Fruit fly (Drosophila melanogaster) whole organism, embryonic: ENCODE data around the gene Rdh.

Experiments
- Awh ChIP-seq: fragments of 200-800 bp; sonication (Bioruptor generic); IDR thresholded peaks from 2 replicates; pipeline ENCODE4, ENCODE4 v1.3.6; 2022; ENCODE audit warnings: missing biosample characterization, missing genetic modification characterization
- Bgb ChIP-seq: fragments of 200-800 bp; sonication (Bioruptor generic); IDR thresholded peaks from 2 replicates; pipeline ENCODE4 v1.3.6; 2022; ENCODE audit warnings: missing biosample characterization, missing genetic modification characterization; ENCODE audit not compliant: partially characterized antibody
- CG10431 ChIP-seq: fragments of 200-800 bp; sonication (Bioruptor generic); optimal IDR thresholded peaks from 3 replicates; lab custom pipeline; 2018; ENCODE audit warnings: missing biosample characterization, mild to moderate bottlenecking, missing genetic modification characterization
- CG10979 ChIP-seq: fragments of 200-800 bp; sonication (Bioruptor generic); optimal IDR thresholded peaks from 2 replicates; lab custom pipeline; 2018; ENCODE audit warnings: missing biosample characterization, mild to moderate bottlenecking, missing genetic modification characterization, moderate library complexity
- CG11085 ChIP-seq: fragments of 200-800 bp; sonication (Bioruptor generic); IDR thresholded peaks from 2 replicates; pipeline ENCODE4 v1.3.6; 2022; ENCODE audit warnings: missing biosample characterization, missing genetic modification characterization
- CG11247 ChIP-seq: fragments of 200-800 bp; sonication (Bioruptor generic); IDR thresholded peaks from 2 replicates; pipeline ENCODE4 v1.3.6; 2022; ENCODE audit warnings: missing biosample characterization, missing genetic modification characterization
- CG12219 ChIP-seq: fragments of 200-800 bp; sonication (Bioruptor generic); optimal IDR thresholded peaks from 3 replicates; lab custom pipeline; 2018; ENCODE audit warnings: missing biosample characterization, mild to moderate bottlenecking, missing genetic modification characterization
- CG12942 ChIP-seq: fragments of 200-800 bp; sonication (Bioruptor generic); optimal IDR thresholded peaks from 3 replicates; lab custom pipeline; 2016; ENCODE audit warnings: missing biosample characterization, missing genetic modification characterization
- CG13287 ChIP-seq: fragments of 200-800 bp; sonication (Bioruptor generic); IDR thresholded peaks from 2 replicates; pipeline ENCODE4 v1.3.6; 2022; ENCODE audit warnings: missing biosample characterization, missing genetic modification characterization; ENCODE audit not compliant: partially characterized antibody
- CG13296 ChIP-seq: fragments of 200-800 bp; sonication (Bioruptor generic); optimal IDR thresholded peaks from 3 replicates; lab custom pipeline; 2018; ENCODE audit warnings: missing biosample characterization, mild to moderate bottlenecking, missing genetic modification characterization
- CG15514 ChIP-seq: fragments of 200-800 bp; sonication (Bioruptor generic); optimal IDR thresholded peaks from 3 replicates; lab custom pipeline; 2017; ENCODE audit warnings: missing biosample characterization, missing genetic modification characterization, mild to moderate bottlenecking, moderate library complexity, missing genetic modification reagents
- CG1602 ChIP-seq: fragments of 200-800 bp; sonication (Bioruptor generic); optimal IDR thresholded peaks from 3 replicates; lab custom pipeline; 2016; ENCODE audit warnings: missing biosample characterization, missing genetic modification characterization
- CG18011 ChIP-seq: fragments of 200-800 bp; sonication (Bioruptor generic); optimal IDR thresholded peaks from 2 replicates; lab custom pipeline; 2017; ENCODE audit warnings: missing biosample characterization, missing genetic modification characterization, mild to moderate bottlenecking, moderate library complexity, missing genotype
- CG2129 ChIP-seq: fragments of 200-800 bp; sonication (Bioruptor generic); IDR thresholded peaks from 2 replicates; pipeline ENCODE4 v1.3.6; 2022; ENCODE audit warnings: missing biosample characterization, missing genetic modification characterization; ENCODE audit not compliant: partially characterized antibody
- CG30403 ChIP-seq: fragments of 200-800 bp; sonication (Bioruptor generic); optimal IDR thresholded peaks from 3 replicates; lab custom pipeline; 2016; ENCODE audit warnings: missing biosample characterization, missing genetic modification characterization
- CG30431 ChIP-seq: fragments of 200-800 bp; sonication (Bioruptor generic); optimal IDR thresholded peaks from 2 replicates; lab custom pipeline; 2017; ENCODE audit warnings: missing biosample characterization, missing genetic modification characterization
- CG32532 ChIP-seq: fragments of 200-800 bp; sonication (Bioruptor generic); IDR thresholded peaks from 2 replicates; pipeline ENCODE4 v1.3.6; 2022; ENCODE audit warnings: missing biosample characterization, missing genetic modification characterization
- CG34422 ChIP-seq: fragments of 200-800 bp; sonication (Bioruptor generic); IDR thresholded peaks from 3 replicates; pipeline ENCODE4 v1.3.6; 2022; ENCODE audit warnings: missing biosample characterization, missing genetic modification characterization
- CG3838 ChIP-seq: fragments of 200-800 bp; sonication (Bioruptor generic); optimal IDR thresholded peaks from 3 replicates; lab custom pipeline; 2016; ENCODE audit warnings: missing biosample characterization, missing genetic modification characterization
- CG3847 ChIP-seq: fragments of 200-800 bp; sonication (Bioruptor generic); IDR thresholded peaks from 2 replicates; pipeline ENCODE4 v1.3.6; 2022; ENCODE audit warnings: missing biosample characterization, missing genetic modification characterization
- CG5953 ChIP-seq: fragments of 200-800 bp; sonication (Bioruptor generic); IDR thresholded peaks from 2 replicates; pipeline ENCODE4 v1.3.6; 2022; ENCODE audit warnings: missing biosample characterization, missing genetic modification characterization
- CG6175 ChIP-seq: fragments of 200-800 bp; sonication (Bioruptor generic); IDR thresholded peaks from 3 replicates; pipeline ENCODE4 v1.3.6; 2022; ENCODE audit warnings: missing biosample characterization, missing genetic modification characterization
- CG6791 ChIP-seq: fragments of 200-800 bp; sonication (Bioruptor generic); IDR thresholded peaks from 3 replicates; pipeline ENCODE4 v1.3.6; 2022; ENCODE audit warnings: missing biosample characterization, missing genetic modification characterization; ENCODE audit not compliant: partially characterized antibody
- CG7963 ChIP-seq: fragments of 200-800 bp; sonication (Bioruptor generic); IDR thresholded peaks from 3 replicates; pipeline ENCODE4 v1.3.6; 2022; ENCODE audit warnings: missing biosample characterization, missing genetic modification characterization; ENCODE audit not compliant: partially characterized antibody
- CG9817 ChIP-seq: fragments of 200-800 bp; sonication (Bioruptor generic); optimal IDR thresholded peaks from 2 replicates; lab custom pipeline; 2018; ENCODE audit warnings: missing biosample characterization, mild to moderate bottlenecking, missing genetic modification characterization, moderate library complexity
- Camta ChIP-seq: fragments of 200-800 bp; sonication (Bioruptor generic); optimal IDR thresholded peaks from 2 replicates; lab custom pipeline; 2016; ENCODE audit warnings: missing biosample characterization, missing genetic modification characterization
- E2f2 ChIP-seq: fragments of 200-800 bp; sonication (Bioruptor generic); IDR thresholded peaks from 2 replicates; pipeline ENCODE4 v1.3.6; 2022; ENCODE audit warnings: missing biosample characterization, missing genetic modification characterization
- HmgD ChIP-seq: fragments of 200-800 bp; sonication (Bioruptor generic); optimal IDR thresholded peaks from 3 replicates; lab custom pipeline; 2016; ENCODE audit warnings: missing biosample characterization, missing genetic modification characterization
- Lim3 ChIP-seq: fragments of 200-800 bp; sonication (Bioruptor generic); IDR thresholded peaks from 2 replicates; pipeline ENCODE4 v1.3.6; 2022; ENCODE audit warnings: missing biosample characterization, missing genetic modification characterization
- MESR4 ChIP-seq: fragments of 200-800 bp; sonication (Bioruptor generic); optimal IDR thresholded peaks from 2 replicates; lab custom pipeline; 2018; ENCODE audit warnings: missing biosample characterization, mild to moderate bottlenecking, missing genetic modification characterization, moderate library complexity
- Spps ChIP-seq: fragments of 200-800 bp; sonication (Bioruptor generic); optimal IDR thresholded peaks from 2 replicates; lab custom pipeline; 2018; ENCODE audit warnings: missing biosample characterization, mild to moderate bottlenecking, missing genetic modification characterization
- Sry-β ChIP-seq: fragments of 200-800 bp; sonication (Bioruptor generic); optimal IDR thresholded peaks from 2 replicates; lab custom pipeline; 2018; ENCODE audit warnings: missing biosample characterization, mild to moderate bottlenecking, missing genetic modification characterization, moderate library complexity
- cad ChIP-seq: fragments of >200 bp; optimal IDR thresholded peaks from 2 replicates; lab custom pipeline; 2017; ENCODE audit warnings: missing biosample characterization, missing genetic modification characterization
- chm ChIP-seq: fragments of 200-800 bp; sonication (Bioruptor generic); IDR thresholded peaks from 2 replicates; pipeline ENCODE4 v1.3.6; 2022; ENCODE audit warnings: missing biosample characterization, missing genetic modification characterization
- dan ChIP-seq: fragments of 200-800 bp; sonication (Bioruptor generic); IDR thresholded peaks from 2 replicates; pipeline ENCODE4 v1.3.6; 2022; ENCODE audit warnings: missing biosample characterization, missing genetic modification characterization
- ewg ChIP-seq: fragments of 200-800 bp; sonication (Bioruptor generic); optimal IDR thresholded peaks from 3 replicates; lab custom pipeline; 2017; ENCODE audit warnings: mild to moderate bottlenecking, missing biosample characterization, missing genetic modification reagents, missing genetic modification characterization
- eyg ChIP-seq: fragments of 200-800 bp; sonication (Bioruptor generic); optimal IDR thresholded peaks from 3 replicates; lab custom pipeline; 2016; ENCODE audit warnings: missing biosample characterization, missing genetic modification characterization
- fd102C ChIP-seq: fragments of 200-800 bp; sonication (Bioruptor generic); optimal IDR thresholded peaks from 2 replicates; lab custom pipeline; 2018; ENCODE audit warnings: missing biosample characterization, mild to moderate bottlenecking, missing genetic modification characterization, moderate library complexity
- ftz-f1 ChIP-seq: fragments of 200-800 bp; sonication (Bioruptor generic); optimal IDR thresholded peaks from 2 replicates; lab custom pipeline; 2016; ENCODE audit warnings: missing biosample characterization, missing genetic modification characterization
- her ChIP-seq: fragments of 200-800 bp; sonication (Bioruptor generic); optimal IDR thresholded peaks from 2 replicates; lab custom pipeline; 2016; ENCODE audit warnings: missing biosample characterization, missing genetic modification characterization
- ken ChIP-seq: fragments of 200-800 bp; sonication (Bioruptor generic); IDR thresholded peaks from 3 replicates; pipeline ENCODE4 v1.3.6; 2022; ENCODE audit warnings: missing biosample characterization, missing genetic modification characterization
- nom ChIP-seq: fragments of 200-800 bp; sonication (Bioruptor generic); optimal IDR thresholded peaks from 2 replicates; lab custom pipeline; 2017; ENCODE audit warnings: missing biosample characterization, missing genetic modification characterization, mild to moderate bottlenecking, moderate library complexity, missing genetic modification reagents
- repo ChIP-seq: fragments of 200-800 bp; sonication (Bioruptor generic); optimal IDR thresholded peaks from 2 replicates; lab custom pipeline; 2016; ENCODE audit warnings: missing biosample characterization, missing genetic modification characterization
- ro ChIP-seq: fragments of 200-800 bp; sonication (Bioruptor generic); IDR thresholded peaks from 2 replicates; pipeline ENCODE4 v1.3.6; 2022; ENCODE audit warnings: missing biosample characterization, missing genetic modification characterization
- scrt ChIP-seq: fragments of 200-800 bp; sonication (Bioruptor generic); optimal IDR thresholded peaks from 2 replicates; lab custom pipeline; 2018; ENCODE audit warnings: missing biosample characterization, mild to moderate bottlenecking, missing genetic modification characterization, moderate library complexity
- sob ChIP-seq: fragments of 200-800 bp; sonication (Bioruptor generic); IDR thresholded peaks from 2 replicates; pipeline ENCODE4 v1.3.6; 2022; ENCODE audit warnings: missing biosample characterization, missing genetic modification characterization
- tll ChIP-seq, 2 experiments: fragments of 200-800 bp in 1 of 2; fragments of >200 bp in 1 of 2; sonication (Bioruptor generic) in 1 of 2; optimal IDR thresholded peaks; 2 replicates each; lab custom pipeline; 2017 to 2019; ENCODE audit warnings: missing biosample characterization in 2 of 2, missing genetic modification characterization in 2 of 2, mild to moderate bottlenecking in 1 of 2, moderate library complexity in 1 of 2
- trem ChIP-seq: fragments of 200-800 bp; optimal IDR thresholded peaks from 3 replicates; lab custom pipeline; 2019; ENCODE audit warnings: missing biosample characterization, mild to moderate bottlenecking, missing genetic modification characterization, moderate library complexity
- ttk ChIP-seq: fragments of 200-800 bp; sonication (Bioruptor generic); IDR thresholded peaks from 2 replicates; pipeline ENCODE4 v2.1.2; 2022; ENCODE audit warnings: missing biosample characterization, missing genetic modification characterization

The Rdh gene

dm6 chr3L:3862504-3863380 lies 37.5 kb downstream of the Rdh start (continued):
- no peak for TF ChIP-seq CG6791 (GFP tag; lab: Robert Waterston, UW)
- peak; percentile 69 for TF ChIP-seq trem (tag; lab: Kevin White, UChicago)
- no peak for TF ChIP-seq ftz-f1 (GFP tag; lab: Kevin White, UChicago)
- TF ChIP-seq CG12942 (GFP tag; lab: Kevin White, UChicago) = peak; percentile 11
- TF ChIP-seq E2f2 (GFP tag; lab: Robert Waterston, UW) = no peak
- no peak for TF ChIP-seq CG13287 (GFP tag; lab: Robert Waterston, UW)
- no peak for TF ChIP-seq her
- no peak for TF ChIP-seq Sry-β (GFP tag; lab: Kevin White, UChicago)
- peak; percentile 71; the same call in 1 of the 2 replicates for TF ChIP-seq chm (GFP tag; lab: Robert Waterston, UW)
- TF ChIP-seq dan (GFP tag; lab: Robert Waterston, UW) = no peak
- no peak for TF ChIP-seq cad (GFP tag; lab: Kevin White, UChicago)
- TF ChIP-seq sob (GFP tag; lab: Robert Waterston, UW) = no peak; the same call in 1 of the 2 replicates
- TF ChIP-seq CG18011 (GFP tag; lab: Kevin White, UChicago) = no peak
- no peak for TF ChIP-seq CG13296 (GFP tag; lab: Kevin White, UChicago)
- no peak for TF ChIP-seq eyg
- peak; percentile 60 for TF ChIP-seq CG12219 (GFP tag; lab: Kevin White, UChicago)
- no peak for TF ChIP-seq tll (GFP tag; optimal IDR thresholded peaks at IDR 0.05; lab: Kevin White, UChicago)
- TF ChIP-seq CG6175 = peak; percentile 42; the same call in 1 of the 3 replicates
- peak; percentile 48; the same call in 1 of the 2 replicates for TF ChIP-seq ttk (GFP tag; lab: Robert Waterston, UW)
- TF ChIP-seq CG15514 = no peak
- TF ChIP-seq ro = no peak
- no peak for TF ChIP-seq CG32532 (GFP tag; lab: Robert Waterston, UW)
- TF ChIP-seq CG11247 (GFP tag; lab: Robert Waterston, UW) = no peak
- peak; percentile 1 for TF ChIP-seq Spps (tag; lab: Kevin White, UChicago)
- TF ChIP-seq Awh = peak; percentile 84
- no peak for TF ChIP-seq Lim3 (GFP tag; lab: Robert Waterston, UW)
- TF ChIP-seq nom (GFP tag; lab: Kevin White, UChicago) = no peak
- peak; percentile 83 for TF ChIP-seq CG1602 (GFP tag; lab: Kevin White, UChicago)
- no peak for TF ChIP-seq CG5953 (GFP tag; lab: Robert Waterston, UW)
- no peak for TF ChIP-seq CG3838 (GFP tag; lab: Kevin White, UChicago)
- TF ChIP-seq CG9817 = no peak
- TF ChIP-seq CG30403 (GFP tag; lab: Kevin White, UChicago) = peak; percentile 35
- TF ChIP-seq CG10431 (GFP tag; lab: Kevin White, UChicago) = no peak
- no peak for TF ChIP-seq fd102C (GFP tag; lab: Kevin White, UChicago)
- TF ChIP-seq HmgD (GFP tag; lab: Kevin White, UChicago) = no peak
- peak; percentile 49 for TF ChIP-seq Camta (GFP tag; lab: Kevin White, UChicago)
- TF ChIP-seq CG2129 = no peak
- no peak for TF ChIP-seq ken (GFP tag; lab: Robert Waterston, UW)
- TF ChIP-seq CG3847 (GFP tag; lab: Robert Waterston, UW) = no peak
- no peak for TF ChIP-seq CG34422
- TF ChIP-seq CG10979 (tag; lab: Kevin White, UChicago) = peak; percentile 91
- TF ChIP-seq scrt (GFP tag; lab: Kevin White, UChicago) = no peak
- TF ChIP-seq CG30431 = peak; percentile 49
- TF ChIP-seq ewg (GFP tag; lab: Kevin White, UChicago) = peak; percentile 55
- no peak for TF ChIP-seq CG7963 (GFP tag; lab: Robert Waterston, UW)
- TF ChIP-seq CG11085 = no peak
- TF ChIP-seq Bgb = no peak
- peak; percentile 14 for TF ChIP-seq repo (GFP tag; lab: Kevin White, UChicago)
- peak; percentile 3 for TF ChIP-seq MESR4
